Fruit fly (Drosophila melanogaster) whole organism, embryonic: ENCODE measurements around the gene scaf6.

ENCODE experiments used
- Asciz ChIP-seq: fragments of 200-800 bp; sonication (Bioruptor generic); optimal IDR thresholded peaks from 2 replicates; lab custom pipeline; 2017; ENCODE audit warnings: missing biosample characterization, mild to moderate bottlenecking, missing genetic modification characterization, missing genetic modification reagents
- CG10274 ChIP-seq: fragments of 200-800 bp; sonication (Bioruptor generic); optimal IDR thresholded peaks from 3 replicates; lab custom pipeline; 2017; ENCODE audit warnings: missing biosample characterization, mild to moderate bottlenecking, missing genetic modification characterization
- CG10565 ChIP-seq: fragments of 200-800 bp; sonication (Bioruptor generic); optimal IDR thresholded peaks from 3 replicates; lab custom pipeline; 2016; ENCODE audit warnings: missing biosample characterization, mild to moderate bottlenecking, missing genetic modification characterization
- CG12071 ChIP-seq: fragments of 200-800 bp; sonication (Bioruptor generic); optimal IDR thresholded peaks from 3 replicates; lab custom pipeline; 2018; ENCODE audit warnings: missing biosample characterization, mild to moderate bottlenecking, missing genetic modification characterization
- CG13287 ChIP-seq: fragments of 200-800 bp; sonication (Bioruptor generic); IDR thresholded peaks from 2 replicates; pipeline ENCODE4 v1.3.6; 2022; ENCODE audit warnings: missing biosample characterization, missing genetic modification characterization; ENCODE audit not compliant: partially characterized antibody
- CG1529 ChIP-seq: fragments of 200-800 bp; sonication (Bioruptor generic); optimal IDR thresholded peaks from 3 replicates; lab custom pipeline; 2018; ENCODE audit warnings: missing biosample characterization, missing genetic modification characterization
- CG15696 ChIP-seq: fragments of 200-800 bp; sonication (Bioruptor generic); optimal IDR thresholded peaks from 2 replicates; lab custom pipeline; 2019; ENCODE audit warnings: missing biosample characterization, mild to moderate bottlenecking, missing genetic modification characterization, moderate library complexity
- CG1602 ChIP-seq: fragments of 200-800 bp; sonication (Bioruptor generic); optimal IDR thresholded peaks from 3 replicates; lab custom pipeline; 2016; ENCODE audit warnings: missing biosample characterization, missing genetic modification characterization
- CG18619 ChIP-seq: fragments of 200-800 bp; sonication (Bioruptor generic); optimal IDR thresholded peaks from 3 replicates; lab custom pipeline; 2017; ENCODE audit warnings: missing biosample characterization, mild to moderate bottlenecking, missing genetic modification characterization
- CG2199 ChIP-seq: fragments of 200-800 bp; sonication (Bioruptor generic); IDR thresholded peaks from 3 replicates; pipeline ENCODE4 v1.3.6; 2022; ENCODE audit warnings: missing biosample characterization, missing genetic modification characterization
- CG2889 ChIP-seq: fragments of 200-800 bp; sonication (Bioruptor generic); IDR thresholded peaks from 3 replicates; pipeline ENCODE4 v1.3.6; 2022; ENCODE audit warnings: missing biosample characterization, missing genetic modification characterization
- CG3065 ChIP-seq: fragments of 200-800 bp; sonication (Bioruptor generic); optimal IDR thresholded peaks from 2 replicates; lab custom pipeline; 2016; ENCODE audit warnings: missing biosample characterization, missing genetic modification characterization
- CG32767 ChIP-seq: fragments of 200-800 bp; sonication (Bioruptor generic); IDR thresholded peaks from 2 replicates; pipeline ENCODE4 v1.3.6; 2022; ENCODE audit warnings: missing biosample characterization, missing genetic modification characterization
- CG33557 ChIP-seq: fragments of 200-800 bp; sonication (Bioruptor generic); optimal IDR thresholded peaks from 2 replicates; lab custom pipeline; 2019; ENCODE audit warnings: missing biosample characterization, mild to moderate bottlenecking, missing genetic modification characterization, moderate library complexity
- CG34422 ChIP-seq: fragments of 200-800 bp; sonication (Bioruptor generic); IDR thresholded peaks from 3 replicates; pipeline ENCODE4 v1.3.6; 2022; ENCODE audit warnings: missing biosample characterization, missing genetic modification characterization
- CG4328 ChIP-seq: fragments of 200-800 bp; sonication (Bioruptor generic); optimal IDR thresholded peaks from 3 replicates; lab custom pipeline; 2017; ENCODE audit warnings: missing biosample characterization, missing genetic modification reagents, missing genetic modification characterization
- CG4424 ChIP-seq: fragments of 200-800 bp; sonication (Bioruptor generic); optimal IDR thresholded peaks from 3 replicates; lab custom pipeline; 2016; ENCODE audit warnings: missing biosample characterization, missing genetic modification characterization
- CG4617 ChIP-seq: fragments of 200-800 bp; sonication (Bioruptor generic); optimal IDR thresholded peaks from 3 replicates; lab custom pipeline; 2016; ENCODE audit warnings: missing biosample characterization, missing genetic modification characterization, borderline replicate concordance
- CG6254 ChIP-seq: fragments of 200-800 bp; sonication (Bioruptor generic); optimal IDR thresholded peaks from 3 replicates; lab custom pipeline; 2017; ENCODE audit warnings: mild to moderate bottlenecking, missing biosample characterization, missing genetic modification reagents, missing genetic modification characterization
- CoRest ChIP-seq: fragments of 200-800 bp; sonication (Bioruptor generic); optimal IDR thresholded peaks from 3 replicates; lab custom pipeline; 2018; ENCODE audit warnings: missing biosample characterization, mild to moderate bottlenecking, missing genetic modification characterization, moderate library complexity
- Deaf1 ChIP-seq: fragments of 200-800 bp; optimal IDR thresholded peaks from 3 replicates; lab custom pipeline; 2019; ENCODE audit warnings: missing biosample characterization, mild to moderate bottlenecking, missing genetic modification characterization, moderate library complexity
- Dp ChIP-seq: fragments of 200-800 bp; sonication (Bioruptor generic); optimal IDR thresholded peaks from 2 replicates; lab custom pipeline; 2018; ENCODE audit warnings: missing biosample characterization, mild to moderate bottlenecking, missing genetic modification characterization, moderate library complexity
- HLH3B ChIP-seq: fragments of 200-800 bp; sonication (Bioruptor generic); IDR thresholded peaks from 2 replicates; pipeline ENCODE4 v1.3.6; 2022; ENCODE audit warnings: missing biosample characterization, missing genetic modification characterization
- Hmr ChIP-seq: fragments of 200-800 bp; sonication (Bioruptor generic); optimal IDR thresholded peaks from 3 replicates; lab custom pipeline; 2017; ENCODE audit warnings: mild to moderate bottlenecking, missing biosample characterization, missing genetic modification reagents, missing genetic modification characterization
- Hr3 ChIP-seq: fragments of 200-800 bp; sonication (Bioruptor generic); optimal IDR thresholded peaks from 3 replicates; lab custom pipeline; 2016; ENCODE audit warnings: missing biosample characterization, missing genetic modification characterization
- Lhr ChIP-seq: fragments of 200-800 bp; sonication (Bioruptor generic); optimal IDR thresholded peaks from 3 replicates; lab custom pipeline; 2017; ENCODE audit warnings: mild to moderate bottlenecking, missing biosample characterization, missing genetic modification reagents, missing genetic modification characterization
- NC2β ChIP-seq: fragments of 200-800 bp; sonication (Bioruptor generic); optimal IDR thresholded peaks from 2 replicates; lab custom pipeline; 2016; ENCODE audit warnings: missing biosample characterization, missing genetic modification characterization
- Rx ChIP-seq: fragments of 200-800 bp; sonication (Bioruptor generic); IDR thresholded peaks from 2 replicates; pipeline ENCODE4 v1.3.6; 2022; ENCODE audit warnings: missing biosample characterization, missing genetic modification characterization
- Side ChIP-seq: fragments of 200-800 bp; sonication (Bioruptor generic); optimal IDR thresholded peaks from 2 replicates; lab custom pipeline; 2016; ENCODE audit warnings: missing biosample characterization, missing genetic modification characterization
- bigmax ChIP-seq: fragments of 200-800 bp; sonication (Bioruptor generic); optimal IDR thresholded peaks from 2 replicates; lab custom pipeline; 2018; ENCODE audit warnings: missing biosample characterization, mild to moderate bottlenecking, missing genetic modification characterization
- ci ChIP-seq: fragments of 200-800 bp; sonication (Bioruptor generic); IDR thresholded peaks from 3 replicates; pipeline ENCODE4 v1.3.6; 2022; ENCODE audit warnings: missing biosample characterization, missing genetic modification characterization
- corto ChIP-seq: fragments of 200-800 bp; sonication (Bioruptor generic); optimal IDR thresholded peaks from 2 replicates; lab custom pipeline; 2016; ENCODE audit warnings: missing biosample characterization, mild to moderate bottlenecking, missing genetic modification characterization, moderate library complexity
- crol ChIP-seq: fragments of 200-800 bp; sonication (Bioruptor generic); IDR thresholded peaks from 2 replicates; pipeline ENCODE4 v1.3.6; 2022; ENCODE audit warnings: missing biosample characterization, missing genetic modification characterization
- en ChIP-seq: fragments of 200-800 bp; sonication (Bioruptor generic); optimal IDR thresholded peaks from 2 replicates; lab custom pipeline; 2016; ENCODE audit warnings: missing biosample characterization, missing genetic modification characterization
- ewg ChIP-seq: fragments of 200-800 bp; sonication (Bioruptor generic); optimal IDR thresholded peaks from 3 replicates; lab custom pipeline; 2017; ENCODE audit warnings: mild to moderate bottlenecking, missing biosample characterization, missing genetic modification reagents, missing genetic modification characterization
- fd3F ChIP-seq: fragments of 200-800 bp; sonication (Bioruptor generic); optimal IDR thresholded peaks from 2 replicates; lab custom pipeline; 2018; ENCODE audit warnings: missing biosample characterization, mild to moderate bottlenecking, missing genetic modification characterization, moderate library complexity
- fd64A ChIP-seq: fragments of 200-800 bp; sonication (Bioruptor generic); optimal IDR thresholded peaks from 3 replicates; lab custom pipeline; 2018; ENCODE audit warnings: missing biosample characterization, mild to moderate bottlenecking, missing genetic modification characterization
- gsb ChIP-seq: fragments of 200-800 bp; sonication (Bioruptor generic); IDR thresholded peaks from 2 replicates; pipeline ENCODE4 v1.3.6; 2022; ENCODE audit warnings: missing biosample characterization, missing genetic modification characterization
- gsb-n ChIP-seq: fragments of 200-800 bp; sonication (Bioruptor generic); optimal IDR thresholded peaks from 3 replicates; lab custom pipeline; 2018; ENCODE audit warnings: missing biosample characterization, mild to moderate bottlenecking, missing genetic modification characterization
- ind ChIP-seq: fragments of 200-800 bp; sonication (Bioruptor generic); optimal IDR thresholded peaks from 3 replicates; lab custom pipeline; 2016; ENCODE audit warnings: missing biosample characterization, missing genetic modification characterization
- lbe ChIP-seq: fragments of 200-800 bp; sonication (Bioruptor generic); optimal IDR thresholded peaks from 2 replicates; lab custom pipeline; 2016; ENCODE audit warnings: missing biosample characterization, mild to moderate bottlenecking, missing genetic modification characterization
- lov ChIP-seq, 2 experiments: fragments of 200-800 bp in 1 of 2; fragments of >200 bp in 1 of 2; sonication (Bioruptor generic) in 1 of 2; IDR thresholded peaks in 1 of 2; optimal IDR thresholded peaks in 1 of 2; 2 replicates in 1 of 2; 3 replicates in 1 of 2; pipeline versions ENCODE4 v1.3.6 to Lab custom; 2017 to 2022; ENCODE audit warnings: missing biosample characterization in 1 of 2, missing genetic modification characterization in 1 of 2
- otp ChIP-seq: fragments of 200-800 bp; sonication (Bioruptor generic); IDR thresholded peaks from 3 replicates; pipeline ENCODE4, ENCODE4 v1.3.6; 2022; ENCODE audit warnings: missing biosample characterization, missing genetic modification characterization
- pum ChIP-seq: fragments of 200-800 bp; sonication (Bioruptor generic); optimal IDR thresholded peaks from 2 replicates; lab custom pipeline; 2016; ENCODE audit warnings: missing biosample characterization, missing genetic modification characterization
- salm ChIP-seq: fragments of 200-800 bp; sonication (Bioruptor generic); optimal IDR thresholded peaks from 2 replicates; lab custom pipeline; 2018; ENCODE audit warnings: missing biosample characterization, mild to moderate bottlenecking, missing genetic modification characterization
- sc ChIP-seq, 3 experiments: fragments of >200 bp in 2 of 3; fragments of 200-800 bp in 1 of 3; sonication (Bioruptor generic) in 1 of 3; optimal IDR thresholded peaks; 2 replicates in 2 of 3; 3 replicates in 1 of 3; lab custom pipeline; 2017; ENCODE audit warnings: mild to moderate bottlenecking in 1 of 3, missing biosample characterization in 1 of 3, missing genetic modification characterization in 1 of 3, missing genetic modification reagents in 1 of 3
- slp2 ChIP-seq: fragments of 200-800 bp; sonication (Bioruptor generic); optimal IDR thresholded peaks from 2 replicates; lab custom pipeline; 2016; ENCODE audit warnings: missing biosample characterization, missing genetic modification characterization
- sqz ChIP-seq: fragments of 200-800 bp; sonication (Bioruptor generic); optimal IDR thresholded peaks from 3 replicates; lab custom pipeline; 2018; ENCODE audit warnings: missing biosample characterization, mild to moderate bottlenecking, missing genetic modification characterization
- unc-4 ChIP-seq: fragments of 200-800 bp; sonication (Bioruptor generic); IDR thresholded peaks from 2 replicates; pipeline ENCODE4 v1.3.6; 2022; ENCODE audit warnings: missing biosample characterization, missing genetic modification characterization; ENCODE audit not compliant: partially characterized antibody
- zf30C ChIP-seq: fragments of 200-800 bp; sonication (Bioruptor generic); optimal IDR thresholded peaks from 3 replicates; lab custom pipeline; 2018; ENCODE audit warnings: missing biosample characterization, mild to moderate bottlenecking, missing genetic modification characterization

scaf6 gene

dm6 chr3L:17047811-17048239 is 5.5 kb upstream of the scaf6 start (continued):
- TF ChIP-seq unc-4 (GFP tag; lab: Robert Waterston, UW): no peak
- TF ChIP-seq fd3F: no peak
- TF ChIP-seq pum (GFP tag; lab: Kevin White, UChicago): no peak
- no peak for TF ChIP-seq CoRest (tag; lab: Kevin White, UChicago)
- no peak for TF ChIP-seq otp (GFP tag; lab: Robert Waterston, UW)
- no peak for TF ChIP-seq lbe (GFP tag; lab: Kevin White, UChicago)
- TF ChIP-seq lov (optimal IDR thresholded peaks at IDR 0.05; lab: Kevin White, UChicago): no peak
- no peak for TF ChIP-seq lov (GFP tag; IDR thresholded peaks at IDR 0.05; lab: Robert Waterston, UW)
- TF ChIP-seq Asciz (GFP tag; lab: Kevin White, UChicago): peak; percentile 59
- TF ChIP-seq CG13287 (GFP tag; lab: Robert Waterston, UW): no peak
- no peak for TF ChIP-seq slp2 (GFP tag; lab: Kevin White, UChicago)
- no peak for TF ChIP-seq Hr3 (GFP tag; lab: Kevin White, UChicago)
- TF ChIP-seq CG15696 (tag; lab: Kevin White, UChicago): peak; percentile 9
- TF ChIP-seq fd64A: peak; percentile 85
- no peak for TF ChIP-seq CG1602 (GFP tag; lab: Kevin White, UChicago)
- peak; percentile 5 for TF ChIP-seq CG33557 (GFP tag; lab: Kevin White, UChicago)
- peak; percentile 51 for TF ChIP-seq salm (tag; lab: Kevin White, UChicago)
- peak; percentile 12 for TF ChIP-seq CG10274 (GFP tag; lab: Kevin White, UChicago)
- no peak for TF ChIP-seq en
- peak; percentile 20 for TF ChIP-seq Deaf1 (tag; lab: Kevin White, UChicago)
- TF ChIP-seq CG18619 (GFP tag; lab: Kevin White, UChicago): peak; percentile 5
- no peak for TF ChIP-seq gsb
- TF ChIP-seq CG3065: no peak
- TF ChIP-seq CG6254 (GFP tag; lab: Kevin White, UChicago): peak; percentile 44
- TF ChIP-seq Hmr (GFP tag; lab: Kevin White, UChicago): peak; percentile 42
- TF ChIP-seq bigmax (GFP tag; lab: Kevin White, UChicago): no peak
- TF ChIP-seq HLH3B (GFP tag; lab: Robert Waterston, UW): no peak
- no peak for TF ChIP-seq CG4424 (GFP tag; lab: Kevin White, UChicago)
- no peak for TF ChIP-seq CG2889
- no peak for TF ChIP-seq CG32767 (GFP tag; lab: Robert Waterston, UW)
- no peak for TF ChIP-seq NC2β (GFP tag; lab: Kevin White, UChicago)
- TF ChIP-seq CG10565 (GFP tag; lab: Kevin White, UChicago): no peak
- TF ChIP-seq CG4328: peak; percentile 45
- TF ChIP-seq ind: no peak
- no peak for TF ChIP-seq Rx (GFP tag; lab: Robert Waterston, UW)
- no peak for TF ChIP-seq CG4617 (GFP tag; lab: Kevin White, UChicago)
- no peak; the same call in 2 of the 3 replicates for TF ChIP-seq CG34422 (GFP tag; lab: Robert Waterston, UW)
- TF ChIP-seq ci (GFP tag; lab: Robert Waterston, UW): peak; percentile 68; the same call in 2 of the 3 replicates
- peak; percentile 70 for TF ChIP-seq sqz (GFP tag; lab: Kevin White, UChicago)
- TF ChIP-seq Lhr (GFP tag; lab: Kevin White, UChicago): peak; percentile 18
- TF ChIP-seq corto (GFP tag; lab: Kevin White, UChicago): no peak
- peak; percentile 51 for TF ChIP-seq gsb-n (tag; lab: Kevin White, UChicago)
- no peak for TF ChIP-seq sc (optimal IDR thresholded peaks at IDR 0.05; lab: Kevin White, UChicago)
- TF ChIP-seq sc (GFP tag; optimal IDR thresholded peaks at IDR 0.05; lab: Kevin White, UChicago): peak; percentile 22
- TF ChIP-seq Side: no peak
- TF ChIP-seq ewg (GFP tag; lab: Kevin White, UChicago): no peak
- no peak for TF ChIP-seq Dp (GFP tag; lab: Kevin White, UChicago)
- TF ChIP-seq crol (GFP tag; lab: Robert Waterston, UW): peak; percentile 23; the same call in 1 of the 2 replicates
- TF ChIP-seq CG12071 (GFP tag; lab: Kevin White, UChicago): peak; percentile 32
- no peak for TF ChIP-seq zf30C (GFP tag; lab: Kevin White, UChicago)
- no peak for TF ChIP-seq CG2199 (GFP tag; lab: Robert Waterston, UW)
- peak; percentile 57 for TF ChIP-seq CG1529
